Fruit fly (Drosophila melanogaster) whole organism, embryonic: ENCODE data around the gene MICU3.
A peak's percentile ranks its signal among the peaks of the same experiment; 100 is the strongest.

Experiments
- CG10209 ChIP-seq: fragments of 200-800 bp; sonication (Bioruptor generic); optimal IDR thresholded peaks from 3 replicates; lab custom pipeline; 2017; ENCODE audit warnings: missing biosample characterization, mild to moderate bottlenecking, missing genetic modification characterization, missing genetic modification reagents
- CG10274 ChIP-seq: fragments of 200-800 bp; sonication (Bioruptor generic); optimal IDR thresholded peaks from 3 replicates; lab custom pipeline; 2017; ENCODE audit warnings: missing biosample characterization, mild to moderate bottlenecking, missing genetic modification characterization
- CG11456 ChIP-seq: fragments of 200-800 bp; sonication (Bioruptor generic); IDR thresholded peaks from 3 replicates; pipeline ENCODE4 v1.3.6; 2022; ENCODE audit warnings: missing biosample characterization, missing genetic modification characterization
- CG12155 ChIP-seq: fragments of 200-800 bp; sonication (Bioruptor generic); optimal IDR thresholded peaks from 3 replicates; lab custom pipeline; 2016; ENCODE audit warnings: missing biosample characterization, missing genetic modification characterization
- CG12391 ChIP-seq: fragments of 200-800 bp; sonication (Bioruptor generic); optimal IDR thresholded peaks from 3 replicates; lab custom pipeline; 2018; ENCODE audit warnings: missing biosample characterization, mild to moderate bottlenecking, missing genetic modification characterization, moderate library complexity
- CG13424 ChIP-seq: fragments of 200-800 bp; sonication (Bioruptor generic); optimal IDR thresholded peaks from 2 replicates; lab custom pipeline; 2019; ENCODE audit warnings: missing biosample characterization, mild to moderate bottlenecking, missing genetic modification characterization, moderate library complexity
- CG14014 ChIP-seq: fragments of 200-800 bp; sonication (Bioruptor generic); IDR thresholded peaks from 2 replicates; pipeline ENCODE4 v1.3.6; 2022; ENCODE audit warnings: missing biosample characterization, missing genetic modification characterization
- CG14965 ChIP-seq: fragments of 200-800 bp; sonication (Bioruptor generic); optimal IDR thresholded peaks from 2 replicates; lab custom pipeline; 2016; ENCODE audit warnings: missing biosample characterization, missing genetic modification characterization, borderline replicate concordance
- CG15011 ChIP-seq: fragments of 200-800 bp; sonication (Bioruptor generic); optimal IDR thresholded peaks from 3 replicates; lab custom pipeline; 2018; ENCODE audit warnings: missing biosample characterization, mild to moderate bottlenecking, missing genetic modification characterization
- CG1529 ChIP-seq: fragments of 200-800 bp; sonication (Bioruptor generic); optimal IDR thresholded peaks from 3 replicates; lab custom pipeline; 2018; ENCODE audit warnings: missing biosample characterization, missing genetic modification characterization
- CG16815 ChIP-seq: fragments of 200-800 bp; sonication (Bioruptor generic); optimal IDR thresholded peaks from 3 replicates; lab custom pipeline; 2017; ENCODE audit warnings: missing biosample characterization, mild to moderate bottlenecking, missing genetic modification characterization
- CG18011 ChIP-seq: fragments of 200-800 bp; sonication (Bioruptor generic); optimal IDR thresholded peaks from 2 replicates; lab custom pipeline; 2017; ENCODE audit warnings: missing biosample characterization, missing genetic modification characterization, mild to moderate bottlenecking, moderate library complexity, missing genotype
- CG18764 ChIP-seq: fragments of 200-800 bp; sonication (Bioruptor generic); optimal IDR thresholded peaks from 3 replicates; lab custom pipeline; 2016; ENCODE audit warnings: missing biosample characterization, missing genetic modification characterization
- CG43689 ChIP-seq: fragments of 200-800 bp; sonication (Bioruptor generic); IDR thresholded peaks from 2 replicates; pipeline ENCODE4 v1.3.6; 2022; ENCODE audit warnings: missing biosample characterization, missing genetic modification characterization
- CG7556 ChIP-seq: fragments of 200-800 bp; sonication (Bioruptor generic); optimal IDR thresholded peaks from 2 replicates; lab custom pipeline; 2017; ENCODE audit warnings: missing biosample characterization, mild to moderate bottlenecking, missing genetic modification characterization
- Chrac-16 ChIP-seq: fragments of 200-800 bp; sonication (Bioruptor generic); optimal IDR thresholded peaks from 3 replicates; lab custom pipeline; 2016; ENCODE audit warnings: missing biosample characterization, missing genetic modification characterization
- D19B ChIP-seq: fragments of 200-800 bp; sonication (Bioruptor generic); optimal IDR thresholded peaks from 2 replicates; lab custom pipeline; 2017; ENCODE audit warnings: missing biosample characterization, mild to moderate bottlenecking, missing genetic modification characterization
- Dbx ChIP-seq: fragments of 200-800 bp; sonication (Bioruptor generic); IDR thresholded peaks from 3 replicates; pipeline ENCODE4 v1.3.6; 2022; ENCODE audit warnings: missing biosample characterization, missing genetic modification characterization
- GATAe ChIP-seq: fragments of 200-800 bp; sonication (Bioruptor generic); conservative IDR thresholded peaks from 2 replicates; pipeline ENCODE4 v1.3.6; 2022; ENCODE audit warnings: missing biosample characterization, missing genetic modification characterization
- HHEX ChIP-seq: fragments of 200-800 bp; sonication (Bioruptor generic); optimal IDR thresholded peaks from 3 replicates; lab custom pipeline; 2017; ENCODE audit warnings: missing biosample characterization, mild to moderate bottlenecking, missing genetic modification characterization, missing genetic modification reagents
- Hsf ChIP-seq: fragments of 200-800 bp; sonication (Bioruptor generic); optimal IDR thresholded peaks from 3 replicates; lab custom pipeline; 2016; ENCODE audit warnings: missing biosample characterization, missing genetic modification characterization
- Lhr ChIP-seq: fragments of 200-800 bp; sonication (Bioruptor generic); optimal IDR thresholded peaks from 3 replicates; lab custom pipeline; 2017; ENCODE audit warnings: mild to moderate bottlenecking, missing biosample characterization, missing genetic modification reagents, missing genetic modification characterization
- Lim3 ChIP-seq: fragments of 200-800 bp; sonication (Bioruptor generic); IDR thresholded peaks from 2 replicates; pipeline ENCODE4 v1.3.6; 2022; ENCODE audit warnings: missing biosample characterization, missing genetic modification characterization
- Poxn ChIP-seq: fragments of 200-800 bp; sonication (Bioruptor generic); IDR thresholded peaks from 2 replicates; pipeline ENCODE4 v1.3.6; 2022; ENCODE audit warnings: missing biosample characterization, missing genetic modification characterization
- Sry-δ ChIP-seq: fragments of 200-800 bp; sonication (Bioruptor generic); optimal IDR thresholded peaks from 2 replicates; lab custom pipeline; 2016; ENCODE audit warnings: missing biosample characterization, missing genetic modification characterization
- Xrp1 ChIP-seq: fragments of 200-800 bp; sonication (Bioruptor generic); IDR thresholded peaks from 2 replicates; pipeline ENCODE4 v1.3.6; 2022; ENCODE audit warnings: missing biosample characterization, missing genetic modification characterization
- ab ChIP-seq: fragments of 200-800 bp; sonication (Bioruptor generic); optimal IDR thresholded peaks from 2 replicates; lab custom pipeline; 2016; ENCODE audit warnings: missing biosample characterization, missing genetic modification characterization
- ash1 ChIP-seq: fragments of 200-800 bp; sonication (Bioruptor generic); optimal IDR thresholded peaks from 2 replicates; lab custom pipeline; 2018; ENCODE audit warnings: missing biosample characterization, mild to moderate bottlenecking, missing genetic modification characterization
- bowl ChIP-seq: fragments of 200-800 bp; sonication (Bioruptor generic); IDR thresholded peaks from 2 replicates; pipeline ENCODE4 v1.3.6; 2022; ENCODE audit warnings: missing biosample characterization, missing genetic modification characterization
- br ChIP-seq: fragments of >200 bp; optimal IDR thresholded peaks from 2 replicates; lab custom pipeline; 2017
- disco-r ChIP-seq: fragments of 200-800 bp; sonication (Bioruptor generic); optimal IDR thresholded peaks from 2 replicates; lab custom pipeline; 2016; ENCODE audit warnings: missing biosample characterization, missing genetic modification characterization
- esg ChIP-seq: fragments of 200-800 bp; sonication (Bioruptor generic); conservative IDR thresholded peaks from 2 replicates; pipeline ENCODE4 v1.3.6; 2022; ENCODE audit warnings: missing biosample characterization, missing genetic modification characterization
- gsb ChIP-seq: fragments of 200-800 bp; sonication (Bioruptor generic); IDR thresholded peaks from 2 replicates; pipeline ENCODE4 v1.3.6; 2022; ENCODE audit warnings: missing biosample characterization, missing genetic modification characterization
- ind ChIP-seq: fragments of 200-800 bp; sonication (Bioruptor generic); optimal IDR thresholded peaks from 3 replicates; lab custom pipeline; 2016; ENCODE audit warnings: missing biosample characterization, missing genetic modification characterization
- inv ChIP-seq: fragments of 200-800 bp; sonication (Bioruptor generic); IDR thresholded peaks from 2 replicates; pipeline ENCODE4 v1.3.6; 2022; ENCODE audit warnings: missing biosample characterization, missing genetic modification characterization; ENCODE audit not compliant: partially characterized antibody
- jigr1 ChIP-seq: fragments of 200-800 bp; sonication (Bioruptor generic); IDR thresholded peaks from 3 replicates; pipeline ENCODE4 v1.3.6; 2022; ENCODE audit warnings: missing biosample characterization, missing genetic modification characterization
- mld ChIP-seq: fragments of 200-800 bp; sonication (Bioruptor generic); IDR thresholded peaks from 3 replicates; pipeline ENCODE4 v1.3.6; 2022; ENCODE audit warnings: missing biosample characterization, missing genetic modification characterization; ENCODE audit not compliant: partially characterized antibody
- pb ChIP-seq: fragments of 200-800 bp; sonication (Bioruptor generic); optimal IDR thresholded peaks from 3 replicates; lab custom pipeline; 2016; ENCODE audit warnings: missing biosample characterization, missing genetic modification characterization
- pros ChIP-seq: fragments of 200-800 bp; sonication (Bioruptor generic); optimal IDR thresholded peaks from 3 replicates; lab custom pipeline; 2019; ENCODE audit warnings: missing biosample characterization, mild to moderate bottlenecking, missing genetic modification characterization, moderate library complexity
- rib ChIP-seq: fragments of 200-800 bp; sonication (Bioruptor generic); IDR thresholded peaks from 2 replicates; pipeline ENCODE4 v1.3.6; 2022; ENCODE audit warnings: missing biosample characterization, missing genetic modification characterization
- salm ChIP-seq: fragments of 200-800 bp; sonication (Bioruptor generic); optimal IDR thresholded peaks from 2 replicates; lab custom pipeline; 2018; ENCODE audit warnings: missing biosample characterization, mild to moderate bottlenecking, missing genetic modification characterization
- sens ChIP-seq: fragments of 200-800 bp; sonication (Bioruptor generic); peaks from one replicate; lab custom pipeline; 2016; ENCODE audit warnings: missing biosample characterization, missing genetic modification characterization
- seq ChIP-seq: fragments of 200-800 bp; sonication (Bioruptor generic); IDR thresholded peaks from 2 replicates; pipeline ENCODE4 v1.3.6; 2022; ENCODE audit warnings: missing biosample characterization, missing genetic modification characterization
- sisA ChIP-seq: fragments of 200-800 bp; sonication (Bioruptor generic); IDR thresholded peaks from 2 replicates; pipeline ENCODE4 v1.3.6; 2022; ENCODE audit warnings: missing biosample characterization, missing genetic modification characterization
- slou ChIP-seq: fragments of 200-800 bp; sonication (Bioruptor generic); optimal IDR thresholded peaks from 3 replicates; lab custom pipeline; 2016; ENCODE audit warnings: missing biosample characterization, missing genetic modification characterization
- sna ChIP-seq: fragments of 200-800 bp; sonication (Bioruptor generic); IDR thresholded peaks from 2 replicates; pipeline ENCODE4 v1.3.6; 2022; ENCODE audit warnings: missing biosample characterization, missing genetic modification characterization; ENCODE audit not compliant: partially characterized antibody
- so ChIP-seq: fragments of 200-800 bp; sonication (Bioruptor generic); IDR thresholded peaks from 3 replicates; pipeline ENCODE4 v1.3.6; 2022; ENCODE audit warnings: missing biosample characterization, missing genetic modification characterization
- toy ChIP-seq: fragments of 200-800 bp; sonication (Bioruptor generic); IDR thresholded peaks from 2 replicates; pipeline ENCODE4 v1.3.6; 2022; ENCODE audit warnings: missing biosample characterization, missing genetic modification characterization
- trem ChIP-seq: fragments of 200-800 bp; optimal IDR thresholded peaks from 3 replicates; lab custom pipeline; 2019; ENCODE audit warnings: missing biosample characterization, mild to moderate bottlenecking, missing genetic modification characterization, moderate library complexity
- usp ChIP-seq: fragments of >200 bp; optimal IDR thresholded peaks from 2 replicates; lab custom pipeline; 2017; ENCODE audit warnings: missing biosample characterization, missing genetic modification characterization
- zfh1 ChIP-seq: fragments of 200-800 bp; sonication (Bioruptor generic); IDR thresholded peaks from 3 replicates; pipeline ENCODE4 v1.3.6; 2022; ENCODE audit warnings: missing biosample characterization, missing genetic modification characterization

MICU3 gene

DNA sequence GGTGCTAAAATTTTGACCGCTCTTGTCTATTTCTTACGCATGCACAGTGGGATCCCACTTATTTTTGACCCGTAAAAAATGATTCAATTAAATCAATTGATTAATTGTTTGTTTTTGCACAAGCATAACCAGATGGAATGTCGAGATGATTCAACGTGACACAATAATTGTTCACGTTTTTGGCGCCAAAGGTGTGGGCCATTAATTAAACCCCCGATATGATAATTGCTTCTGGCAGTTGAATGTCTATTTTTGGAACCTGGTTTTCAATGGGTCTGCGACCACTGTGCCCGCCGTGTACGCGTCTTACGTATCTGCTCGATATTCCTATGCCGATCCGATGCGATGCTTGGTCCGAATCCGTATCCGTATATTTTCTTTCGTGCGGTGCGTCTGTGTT, 44.9 kb downstream of the MICU3 start (continued):
- TF ChIP-seq rib (GFP tag; lab: Robert Waterston, UW) (0 out of 2 replicates have a peak, but pooled peaks have one; percentile 47), CG13424 (tag; lab: Kevin White, UChicago) (peak; percentile 68), pb (GFP tag; lab: Kevin White, UChicago) (peak; percentile 74), Hsf (GFP tag; lab: Kevin White, UChicago) (peak; percentile 61), pros (GFP tag; lab: Kevin White, UChicago) (no peak), Sry-δ (peak; percentile 20), sna (no peak), salm (tag; lab: Kevin White, UChicago) (peak; percentile 60), mld (GFP tag; lab: Robert Waterston, UW) (no peak), CG15011 (GFP tag; lab: Kevin White, UChicago) (peak; percentile 43), CG7556 (GFP tag; lab: Kevin White, UChicago) (peak; percentile 62), Dbx (GFP tag; lab: Robert Waterston, UW) (peak; percentile 66; the same call in 1 of the 3 replicates), Xrp1 (GFP tag; lab: Robert Waterston, UW) (peak; percentile 80; the same call in 1 of the 2 replicates), br (lab: Kevin White, UChicago) (no peak), Poxn (GFP tag; lab: Robert Waterston, UW) (0 out of 2 replicates have a peak, but pooled peaks have one; percentile 14), ash1 (no peak), GATAe (0 out of 2 replicates have a peak, but pooled peaks have one; percentile 27), bowl (GFP tag; lab: Robert Waterston, UW) (no peak), toy (GFP tag; lab: Robert Waterston, UW) (0 out of 2 replicates have a peak, but pooled peaks have one; percentile 8), sisA (GFP tag; lab: Robert Waterston, UW) (peak; percentile 71), Lhr (GFP tag; lab: Kevin White, UChicago) (no peak), jigr1 (peak; percentile 61; the same call in 2 of the 3 replicates), CG18764 (GFP tag; lab: Kevin White, UChicago) (peak; percentile 49), ind (GFP tag; lab: Kevin White, UChicago) (peak; percentile 80), Chrac-16 (GFP tag; lab: Kevin White, UChicago) (peak; percentile 42), esg (GFP tag; lab: Robert Waterston, UW) (peak; percentile 73), CG43689 (GFP tag; lab: Robert Waterston, UW) (peak; percentile 51), zfh1 (GFP tag; lab: Robert Waterston, UW) (peak; percentile 82), seq (GFP tag; lab: Robert Waterston, UW) (peak; percentile 71), CG10274 (GFP tag; lab: Kevin White, UChicago) (peak; percentile 50), HHEX (GFP tag; lab: Kevin White, UChicago) (peak; percentile 77), CG12391 (tag; lab: Kevin White, UChicago) (peak; percentile 65), ab (no peak), gsb (no peak; the same call in 1 of the 2 replicates), disco-r (GFP tag; lab: Kevin White, UChicago) (peak; percentile 30), CG11456 (GFP tag; lab: Robert Waterston, UW) (peak; percentile 82), slou (GFP tag; lab: Kevin White, UChicago) (peak; percentile 24), so (GFP tag; lab: Robert Waterston, UW) (peak; percentile 71; the same call in 2 of the 3 replicates), inv (peak; percentile 27; the same call in 1 of the 2 replicates), sens (peak; percentile 96), CG14014 (GFP tag; lab: Robert Waterston, UW) (peak; percentile 79), Lim3 (GFP tag; lab: Robert Waterston, UW) (peak; percentile 49; the same call in 1 of the 2 replicates), CG16815 (GFP tag; lab: Kevin White, UChicago) (peak; percentile 50), CG12155 (GFP tag; lab: Kevin White, UChicago) (peak; percentile 49), CG18011 (GFP tag; lab: Kevin White, UChicago) (no peak), CG10209 (GFP tag; lab: Kevin White, UChicago) (peak; percentile 59), usp (GFP tag; lab: Kevin White, UChicago) (no peak), D19B (GFP tag; lab: Kevin White, UChicago) (peak; percentile 14), CG1529 (GFP tag; lab: Kevin White, UChicago) (peak; percentile 7), trem (tag; lab: Kevin White, UChicago) (peak; percentile 37), CG14965 (no peak)
